Worm (Caenorhabditis elegans) whole organism, L4/young adult: ENCODE results near the gene C14H10.3.

ENCODE experiments used
- W03F9.2 ChIP-seq: fragments of 150-350 bp; optimal IDR thresholded peaks from 2 replicates; lab custom pipeline; 2014; ENCODE audit warnings: missing biosample characterization, missing genetic modification characterization
- dao-5 ChIP-seq: sonication (generic microtip); optimal IDR thresholded peaks from 2 replicates; lab custom pipeline; 2016; ENCODE audit warnings: missing genotype, missing genetic modification characterization, moderate library complexity, missing compliant biosample characterization
- him-1 ChIP-seq: sonication (generic microtip); optimal IDR thresholded peaks from 2 replicates; lab custom pipeline; 2016; ENCODE audit warnings: missing genotype, missing genetic modification reagents, missing genetic modification characterization, missing compliant biosample characterization

ce11 chrX:10204313-10205063 lies 23.4 kb downstream of the C14H10.3 start:
- TF ChIP-seq W03F9.2 (tag; lab: Kevin White, UChicago) (no peak), him-1 (tag; lab: Kevin White, UChicago) (no peak), dao-5 (tag; lab: Kevin White, UChicago) (no peak)
